Worm (Caenorhabditis elegans): ENCODE data around the gene str-121.

DNA sequence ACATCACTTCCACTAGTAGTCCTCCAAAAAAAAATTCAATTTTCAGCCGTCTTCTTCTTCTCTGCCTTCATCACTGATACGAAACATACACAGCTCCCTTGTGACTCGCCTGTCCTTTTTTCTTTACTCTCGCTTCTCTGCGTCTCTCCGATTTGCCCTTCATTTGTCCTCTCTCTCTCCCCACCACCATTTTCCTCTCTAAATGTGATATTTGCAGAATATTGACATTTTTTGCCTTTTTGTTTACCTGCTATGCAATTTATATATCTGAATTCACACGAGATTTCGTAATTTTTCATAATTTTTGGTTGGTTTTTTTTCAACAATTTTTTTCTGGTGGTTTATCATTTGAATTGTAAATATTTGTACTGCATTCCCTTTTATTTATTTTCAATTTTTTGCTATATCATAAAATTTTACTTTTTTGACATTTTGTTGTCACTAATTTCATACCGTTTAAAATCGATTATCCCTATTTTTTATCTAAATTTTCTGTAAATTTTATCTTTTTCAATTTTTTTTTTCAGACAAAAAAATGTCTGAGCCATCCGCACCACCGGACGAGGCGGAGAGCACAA is 50.5 kb downstream of the str-121 start, which contains the start of gene lec-12:
- no peak for TF ChIP-seq unc-62 (GFP tag; optimal IDR thresholded peaks at IDR 0.05)
- no peak for TF ChIP-seq rnt-1 (tag; optimal IDR thresholded peaks at IDR 0.05)
- TF ChIP-seq snpc-4 (tag; optimal IDR thresholded peaks at IDR 0.05): no peak
- TF ChIP-seq skn-1 (tag; optimal IDR thresholded peaks at IDR 0.05): peak; percentile 11
- TF ChIP-seq unc-98 (GFP tag; IDR thresholded peaks at IDR 0.05): no peak
- no peak for TF ChIP-seq aly-2 (tag; optimal IDR thresholded peaks at IDR 0.05)
- TF ChIP-seq nhr-76 (tag; optimal IDR thresholded peaks at IDR 0.05): no peak
- TF ChIP-seq lin-13 (GFP tag; optimal IDR thresholded peaks at IDR 0.05): no peak
- TF ChIP-seq unc-86 (tag; optimal IDR thresholded peaks at IDR 0.05): no peak
- TF ChIP-seq unc-30 (tag; optimal IDR thresholded peaks at IDR 0.05): no peak
